Worm (Caenorhabditis elegans) whole organism, L3 larva: Measurements from ENCODE around the gene clec-21.

ENCODE experiments used
- ama-1 ChIP-seq: fragments of 150-350 bp; optimal IDR thresholded peaks from 2 replicates; lab custom pipeline; 2018
- ceh-28 ChIP-seq: fragments of 150-350 bp; optimal IDR thresholded peaks from 2 replicates; lab custom pipeline; 2014; ENCODE audit warnings: missing biosample characterization, missing genetic modification reagents, missing genetic modification characterization
- ceh-82 ChIP-seq: fragments of 150-350 bp; optimal IDR thresholded peaks from 2 replicates; lab custom pipeline; 2014; ENCODE audit warnings: missing biosample characterization, missing genetic modification characterization
- daf-12 ChIP-seq: fragments of 150-350 bp; optimal IDR thresholded peaks from 2 replicates; lab custom pipeline; 2014; ENCODE audit warnings: missing biosample characterization, missing genetic modification reagents, missing genetic modification characterization
- egl-5 ChIP-seq: fragments of 150-350 bp; optimal IDR thresholded peaks from 2 replicates; lab custom pipeline; 2017; ENCODE audit warnings: missing biosample characterization, missing genetic modification reagents, missing genetic modification characterization, inconsistent platforms
- elt-2 ChIP-seq: sonication (generic microtip); optimal IDR thresholded peaks from 2 replicates; lab custom pipeline; 2016; ENCODE audit warnings: missing genetic modification reagents, mild to moderate bottlenecking, missing genetic modification characterization, missing compliant biosample characterization
- elt-3 ChIP-seq, 3 experiments: fragments of 150-350 bp in 1 of 3; sonication (generic microtip) in 2 of 3; optimal IDR thresholded peaks; 2 replicates in 2 of 3; 4 replicates in 1 of 3; lab custom pipeline; 2014 to 2017; ENCODE audit warnings: missing biosample characterization in 3 of 3, missing genetic modification characterization in 3 of 3
- eor-1 ChIP-seq, 2 experiments: fragments of 150-350 bp; optimal IDR thresholded peaks; 2 replicates each; lab custom pipeline; 2014 to 2018; ENCODE audit warnings: missing biosample characterization in 2 of 2, missing genetic modification characterization in 2 of 2
- fkh-10 ChIP-seq: sonication (generic microtip); optimal IDR thresholded peaks from 2 replicates; lab custom pipeline; 2017; ENCODE audit warnings: missing biosample characterization, missing genetic modification reagents, missing genetic modification characterization
- fkh-2 ChIP-seq: fragments of 150-350 bp; optimal IDR thresholded peaks from 2 replicates; lab custom pipeline; 2014; ENCODE audit warnings: missing biosample characterization, missing genetic modification reagents, missing genetic modification characterization
- hmg-11 ChIP-seq: sonication (generic microtip); optimal IDR thresholded peaks from 2 replicates; lab custom pipeline; 2016; ENCODE audit warnings: missing genetic modification characterization, missing compliant biosample characterization
- jun-1 ChIP-seq: fragments of 150-350 bp; optimal IDR thresholded peaks from 2 replicates; lab custom pipeline; 2014; ENCODE audit warnings: missing biosample characterization, missing genetic modification reagents, missing genetic modification characterization
- lin-15B ChIP-seq: fragments of 150-350 bp; optimal IDR thresholded peaks from 2 replicates; lab custom pipeline; 2014; ENCODE audit warnings: missing biosample characterization, missing genetic modification characterization
- lsy-12 ChIP-seq: sonication (generic microtip); optimal IDR thresholded peaks from 2 replicates; lab custom pipeline; 2016; ENCODE audit warnings: mild to moderate bottlenecking, missing genetic modification characterization, missing compliant biosample characterization
- mml-1 ChIP-seq: fragments of 150-350 bp; sonication (generic microtip); optimal IDR thresholded peaks from 3 replicates; lab custom pipeline; 2014; ENCODE audit warnings: missing biosample characterization, missing genetic modification characterization
- nhr-11 ChIP-seq: fragments of 150-350 bp; optimal IDR thresholded peaks from 2 replicates; lab custom pipeline; 2014; ENCODE audit warnings: missing biosample characterization, missing genetic modification characterization
- nhr-12 ChIP-seq: fragments of 150-350 bp; optimal IDR thresholded peaks from 2 replicates; lab custom pipeline; 2014; ENCODE audit warnings: missing biosample characterization, missing genetic modification characterization
- nhr-23 ChIP-seq: fragments of 150-350 bp; optimal IDR thresholded peaks from 2 replicates; lab custom pipeline; 2014; ENCODE audit warnings: missing biosample characterization, missing genetic modification reagents, missing genetic modification characterization
- nhr-237 ChIP-seq: fragments of 150-350 bp; optimal IDR thresholded peaks from 2 replicates; lab custom pipeline; 2014; ENCODE audit warnings: missing biosample characterization, missing genetic modification characterization
- nhr-28 ChIP-seq: fragments of 150-350 bp; optimal IDR thresholded peaks from 2 replicates; lab custom pipeline; 2014; ENCODE audit warnings: missing biosample characterization, missing genetic modification characterization
- nhr-43 ChIP-seq: sonication (generic microtip); optimal IDR thresholded peaks from 2 replicates; lab custom pipeline; 2016; ENCODE audit warnings: mild to moderate bottlenecking, missing genetic modification characterization, missing compliant biosample characterization; ENCODE audit not compliant: poor library complexity, severe bottlenecking
- nhr-67 ChIP-seq: fragments of 150-350 bp; optimal IDR thresholded peaks from 2 replicates; lab custom pipeline; 2014; ENCODE audit warnings: missing biosample characterization, missing genetic modification characterization
- nhr-76 ChIP-seq: fragments of 150-350 bp; sonication (generic microtip); optimal IDR thresholded peaks from 5 replicates; lab custom pipeline; 2014; ENCODE audit warnings: missing biosample characterization, missing genetic modification characterization
- pha-4 ChIP-seq: fragments of 150-350 bp; optimal IDR thresholded peaks from 2 replicates; lab custom pipeline; 2014; ENCODE audit warnings: missing biosample characterization, missing genetic modification reagents, missing genetic modification characterization
- pqm-1 ChIP-seq: fragments of 150-350 bp; optimal IDR thresholded peaks from 2 replicates; lab custom pipeline; 2017; ENCODE audit warnings: missing biosample characterization, missing genetic modification characterization, inconsistent platforms
- snpc-4 ChIP-seq: fragments of 150-350 bp; optimal IDR thresholded peaks from 2 replicates; lab custom pipeline; 2014; ENCODE audit warnings: missing biosample characterization, missing genetic modification characterization
- tbx-2 ChIP-seq: sonication (generic microtip); optimal IDR thresholded peaks from 2 replicates; lab custom pipeline; 2016; ENCODE audit warnings: mild to moderate bottlenecking, missing genetic modification characterization, missing compliant biosample characterization
- unc-39 ChIP-seq: sonication (generic microtip); optimal IDR thresholded peaks from 4 replicates; lab custom pipeline; 2017; ENCODE audit warnings: missing biosample characterization, missing genetic modification characterization
- unc-62 ChIP-seq: fragments of 150-350 bp; sonication (generic microtip); optimal IDR thresholded peaks from 4 replicates; lab custom pipeline; 2014; ENCODE audit warnings: missing biosample characterization, missing genetic modification reagents, missing genetic modification characterization
- ztf-11 ChIP-seq: fragments of 150-350 bp; optimal IDR thresholded peaks from 2 replicates; lab custom pipeline; 2014; ENCODE audit warnings: missing biosample characterization, missing genetic modification characterization
- ztf-4 ChIP-seq: fragments of 150-350 bp; optimal IDR thresholded peaks from 2 replicates; lab custom pipeline; 2014; ENCODE audit warnings: missing biosample characterization, missing genetic modification characterization

The clec-21 gene

DNA sequence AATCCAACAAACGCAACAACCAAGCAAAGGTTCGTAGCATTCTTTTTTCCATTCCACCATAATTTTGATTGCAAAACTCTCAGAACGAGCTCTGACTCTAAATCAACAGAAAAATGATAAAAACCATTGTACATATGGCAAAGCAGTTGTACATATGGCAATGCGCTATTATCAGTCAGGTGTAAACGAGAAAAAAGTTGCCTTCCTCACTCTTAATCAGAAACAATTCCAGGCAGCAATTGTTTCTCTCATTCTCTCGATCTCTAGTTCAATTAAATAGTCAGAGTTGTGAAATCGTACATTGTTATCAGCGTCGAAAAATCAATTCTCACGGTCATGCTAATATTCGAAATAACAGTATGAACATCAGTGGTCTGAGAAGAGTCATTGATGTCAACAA lies 37.8 kb upstream of the clec-21 start:
- TF ChIP-seq elt-2 (peak; percentile 93), unc-39 (tag; lab: Kevin White, UChicago) (no peak), pqm-1 (tag; lab: Kevin White, UChicago) (peak; percentile 84), fkh-2 (no peak), jun-1 (tag; lab: Kevin White, UChicago) (peak; percentile 67), pha-4 (tag; lab: Kevin White, UChicago) (peak; percentile 65)

DNA sequence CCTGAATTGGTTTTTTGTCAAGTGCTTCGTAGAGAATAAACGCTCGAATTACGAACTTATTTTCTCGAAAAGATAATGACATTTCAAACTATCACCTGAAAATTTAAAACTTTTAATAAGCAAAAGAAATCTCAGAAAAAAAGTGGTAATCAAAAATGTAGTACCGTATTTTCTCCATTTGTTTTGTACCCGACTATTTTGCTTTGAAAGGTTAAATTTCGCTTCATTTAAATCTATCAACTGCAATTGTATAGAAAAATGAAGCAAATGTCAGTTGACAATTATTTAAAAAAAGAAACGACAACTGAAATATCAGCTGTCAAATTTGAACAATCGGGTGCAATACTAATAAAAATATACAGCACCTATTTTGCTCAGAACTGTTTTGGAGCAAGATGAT lies 37.1 kb upstream of the clec-21 start, which contains the start of gene fbxa-158:
Gene fbxa-158 (minus strand): TSS at position 101 of the 400 bp plus-strand sequence.
- TF ChIP-seq lin-15B = no peak
- TF ChIP-seq, all 47 proteins: peak for 0

DNA sequence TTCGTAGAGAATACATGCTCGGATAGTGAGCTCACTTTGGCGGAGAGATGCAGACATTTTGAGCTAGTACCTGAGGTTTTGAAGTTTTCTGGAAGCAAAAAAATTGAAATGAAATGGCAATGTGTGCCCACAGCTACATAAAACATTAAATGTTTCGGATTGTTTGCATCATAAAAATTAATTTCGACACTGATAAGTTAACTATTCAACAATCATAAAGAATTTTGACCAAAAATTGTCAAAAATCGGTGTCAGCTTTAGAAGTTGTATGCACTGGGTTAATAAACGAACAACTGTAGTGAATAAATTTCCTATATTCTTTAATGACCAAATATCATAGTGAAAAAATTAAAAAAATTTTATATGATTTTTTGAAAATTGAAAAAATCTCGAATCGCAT lies 34.9 kb upstream of the clec-21 start, which contains the start of gene fbxa-166:
Gene fbxa-166 (minus strand): TSS at position 101 of the 400 bp plus-strand sequence.
- TF ChIP-seq eor-1 (tag; optimal IDR thresholded peaks at IDR 0.05; lab: Kevin White, UChicago) = no peak
- no peak for TF ChIP-seq tbx-2
- TF ChIP-seq fkh-10 = no peak
- no peak for TF ChIP-seq nhr-12 (tag; lab: Kevin White, UChicago)
- no peak for TF ChIP-seq unc-62
- no peak for TF ChIP-seq ceh-82 (tag; lab: Kevin White, UChicago)
- no peak for TF ChIP-seq ceh-28 (tag; lab: Kevin White, UChicago)
- no peak for TF ChIP-seq elt-3 (tag; optimal IDR thresholded peaks at IDR 0.05; lab: Kevin White, UChicago)
- no peak for TF ChIP-seq pqm-1 (tag; lab: Kevin White, UChicago)
- no peak for TF ChIP-seq nhr-23
- no peak for TF ChIP-seq ztf-11
- no peak for TF ChIP-seq ztf-4
- TF ChIP-seq mml-1 (tag; lab: Kevin White, UChicago) = no peak
- TF ChIP-seq daf-12 = no peak
- TF ChIP-seq nhr-67 = no peak
- no peak for TF ChIP-seq nhr-76
- no peak for TF ChIP-seq nhr-11

DNA sequence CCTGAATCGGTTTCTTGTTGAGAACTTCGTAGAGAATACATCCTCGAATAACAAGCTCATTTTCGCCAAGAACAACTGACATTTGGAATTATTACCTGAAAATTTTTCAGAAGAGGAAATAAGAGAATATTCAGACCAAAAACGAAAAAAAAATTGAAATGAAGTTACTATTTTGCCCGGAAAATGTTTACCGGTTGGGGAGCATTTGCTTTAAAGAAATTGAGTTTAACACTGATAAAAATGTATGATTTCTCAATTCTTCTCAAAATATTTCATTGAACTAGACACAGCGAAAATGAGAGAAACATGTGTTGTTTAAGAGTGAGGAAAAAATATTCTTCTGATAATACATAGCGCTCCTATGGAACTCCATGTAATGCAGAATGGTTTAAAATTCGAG lies 32.3 kb upstream of the clec-21 start, which contains the start of gene fbxa-165:
Gene fbxa-165 (minus strand): TSS at position 101 of the 400 bp plus-strand sequence.
- TF ChIP-seq nhr-67 (no peak), jun-1 (tag; lab: Kevin White, UChicago) (no peak), nhr-28 (tag; lab: Kevin White, UChicago) (no peak), egl-5 (tag; lab: Kevin White, UChicago) (no peak), lsy-12 (tag; lab: Kevin White, UChicago) (no peak), hmg-11 (tag; lab: Kevin White, UChicago) (no peak), elt-3 (tag; optimal IDR thresholded peaks at IDR 0.05; lab: Kevin White, UChicago) (no peak)

DNA sequence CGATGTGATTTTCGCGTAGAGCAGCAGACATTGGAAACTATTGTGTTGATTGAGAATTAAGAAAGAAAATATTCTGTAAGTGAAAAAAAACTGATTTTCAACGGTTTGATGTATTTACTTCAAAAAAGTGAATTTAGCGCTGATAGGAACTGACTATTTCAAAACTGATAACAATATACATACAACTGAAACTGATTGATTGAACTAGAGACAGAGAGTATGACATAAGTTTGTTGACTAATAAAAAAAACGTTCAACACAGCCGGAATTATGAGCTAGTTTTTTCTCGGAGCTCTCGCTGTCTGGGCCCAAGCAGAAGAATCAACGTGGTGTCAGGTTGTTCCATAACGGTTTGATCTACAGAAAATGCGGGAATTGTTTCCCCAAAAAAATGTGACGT lies 29.9 kb upstream of the clec-21 start, which contains the start of gene fbxa-164:
Gene fbxa-164 (minus strand): TSS at position 101 of the 400 bp plus-strand sequence.
- TF ChIP-seq elt-2 = peak; percentile 32
- no peak for TF ChIP-seq nhr-237
- peak; percentile 11 for TF ChIP-seq pha-4 (tag; lab: Kevin White, UChicago)

DNA sequence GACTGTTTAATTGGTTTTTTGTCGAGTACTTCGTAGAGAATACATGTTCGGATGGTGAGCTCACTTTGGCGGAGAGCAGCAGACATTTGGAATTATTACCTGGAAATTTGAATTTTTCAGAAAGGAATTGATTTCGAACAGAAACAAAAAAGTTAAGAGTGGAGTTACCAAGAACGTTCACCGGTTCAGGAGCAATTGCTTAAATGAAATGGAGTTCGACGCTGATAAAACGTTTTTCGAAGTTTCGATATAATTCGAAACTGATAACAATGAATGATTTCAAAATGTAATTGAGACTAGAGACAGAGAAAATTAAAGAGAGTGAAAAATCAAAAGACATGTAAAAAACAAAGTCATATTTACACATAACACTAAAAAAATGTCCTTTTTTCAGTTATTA lies 26.6 kb upstream of the clec-21 start, which contains the start of gene fbxa-163:
Gene fbxa-163 (minus strand): TSS at position 101 of the 400 bp plus-strand sequence.
- no peak for TF ChIP-seq nhr-43
- TF ChIP-seq elt-2 = peak; percentile 5

DNA sequence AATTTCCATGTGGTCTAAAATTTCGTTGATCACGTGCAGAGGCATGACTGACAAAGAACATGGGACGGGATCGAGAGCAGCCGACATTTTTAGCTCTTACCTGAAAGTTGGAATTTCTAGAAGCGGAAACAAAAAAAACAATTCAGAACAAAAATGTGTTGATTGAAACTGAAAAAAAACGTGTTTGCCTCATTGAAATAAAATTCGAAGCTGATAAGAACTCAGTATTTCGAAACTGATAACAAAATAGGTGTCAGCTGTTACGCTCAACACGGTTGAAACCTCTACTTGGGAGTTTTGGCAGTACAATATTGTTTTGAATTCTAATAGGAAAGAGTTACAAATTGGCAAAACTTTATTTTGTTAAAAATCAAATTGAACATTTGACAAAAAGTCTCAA lies 24.9 kb upstream of the clec-21 start:
- TF ChIP-seq nhr-23 (no peak), ztf-11 (no peak), snpc-4 (tag; lab: Kevin White, UChicago) (no peak), elt-2 (peak; percentile 88), ztf-4 (no peak), fkh-10 (no peak), pha-4 (tag; lab: Kevin White, UChicago) (peak; percentile 34), jun-1 (tag; lab: Kevin White, UChicago) (peak; percentile 6), eor-1 (tag; optimal IDR thresholded peaks at IDR 0.05; lab: Kevin White, UChicago) (no peak), pqm-1 (tag; lab: Kevin White, UChicago) (peak; percentile 14), ama-1 (lab: Kevin White, UChicago) (no peak), ceh-82 (tag; lab: Kevin White, UChicago) (no peak), fkh-2 (no peak)
